Fruit fly (Drosophila melanogaster): Measurements from ENCODE around the gene CG7326.
A peak's percentile ranks its signal among the peaks of the same experiment; 100 is the strongest.

Gene CG7326

dm6 chrX:18834399-18834798 is 29.2 kb downstream of the CG7326 start (continued):
- TF ChIP-seq Blimp-1 (GFP tag; optimal IDR thresholded peaks at IDR 0.05) = peak; percentile 40
- peak; percentile 59 for TF ChIP-seq pdm3 (GFP tag; optimal IDR thresholded peaks at IDR 0.05)
- TF ChIP-seq Gug (GFP tag; IDR thresholded peaks at IDR 0.05) = peak; percentile 37; the same call in 1 of the 2 replicates
- peak; percentile 70 for TF ChIP-seq CG10669 (GFP tag; optimal IDR thresholded peaks at IDR 0.05)
- peak; percentile 35 for TF ChIP-seq net (GFP tag; optimal IDR thresholded peaks at IDR 0.05)
- peak; percentile 34 for TF ChIP-seq Ets21C (GFP tag; optimal IDR thresholded peaks at IDR 0.05)
- peak; percentile 52 for TF ChIP-seq esn (GFP tag; optimal IDR thresholded peaks at IDR 0.05)
- TF ChIP-seq CG4318 (GFP tag; optimal IDR thresholded peaks at IDR 0.05) = no peak
- TF ChIP-seq Eip78C (GFP tag) = peak; percentile 92
- peak; percentile 86 for TF ChIP-seq CG11902 (GFP tag; optimal IDR thresholded peaks at IDR 0.05)
- peak; percentile 72 for TF ChIP-seq lz (GFP tag; optimal IDR thresholded peaks at IDR 0.05)
- TF ChIP-seq Sox102F (GFP tag; optimal IDR thresholded peaks at IDR 0.05) = peak; percentile 24
- TF ChIP-seq OdsH (GFP tag; optimal IDR thresholded peaks at IDR 0.05) = peak; percentile 47
- TF ChIP-seq CG7368 (GFP tag; optimal IDR thresholded peaks at IDR 0.05) = peak; percentile 71
- peak; percentile 51 for TF ChIP-seq Smox (GFP tag; optimal IDR thresholded peaks at IDR 0.05)
- no peak for TF ChIP-seq Hr38 (GFP tag; optimal IDR thresholded peaks at IDR 0.05)
- no peak for TF ChIP-seq CG1621 (tag; optimal IDR thresholded peaks at IDR 0.05)
- TF ChIP-seq fkh (GFP tag; optimal IDR thresholded peaks at IDR 0.05) = no peak
- TF ChIP-seq acj6 (GFP tag; optimal IDR thresholded peaks at IDR 0.05) = peak; percentile 68
- peak; percentile 45; the same call in 1 of the 2 replicates for TF ChIP-seq CG15336 (GFP tag; IDR thresholded peaks at IDR 0.05)
- TF ChIP-seq Sox14 (GFP tag; optimal IDR thresholded peaks at IDR 0.05) = no peak
- peak; percentile 78 for TF ChIP-seq CG3919 (GFP tag; optimal IDR thresholded peaks at IDR 0.05)
- peak; percentile 27 for TF ChIP-seq vri (GFP tag; optimal IDR thresholded peaks at IDR 0.05)
- peak; percentile 76 for TF ChIP-seq CG8319 (GFP tag; optimal IDR thresholded peaks at IDR 0.05)
- 0 out of 3 replicates have a peak, but pooled peaks have one; percentile 17 for TF ChIP-seq CG8119 (GFP tag; IDR thresholded peaks at IDR 0.05)
- peak; percentile 55 for TF ChIP-seq Hr39 (GFP tag; optimal IDR thresholded peaks at IDR 0.05)
- TF ChIP-seq CG34406 (GFP tag; optimal IDR thresholded peaks at IDR 0.05) = peak; percentile 64
- no peak for TF ChIP-seq achi (GFP tag; optimal IDR thresholded peaks at IDR 0.05)

DNA sequence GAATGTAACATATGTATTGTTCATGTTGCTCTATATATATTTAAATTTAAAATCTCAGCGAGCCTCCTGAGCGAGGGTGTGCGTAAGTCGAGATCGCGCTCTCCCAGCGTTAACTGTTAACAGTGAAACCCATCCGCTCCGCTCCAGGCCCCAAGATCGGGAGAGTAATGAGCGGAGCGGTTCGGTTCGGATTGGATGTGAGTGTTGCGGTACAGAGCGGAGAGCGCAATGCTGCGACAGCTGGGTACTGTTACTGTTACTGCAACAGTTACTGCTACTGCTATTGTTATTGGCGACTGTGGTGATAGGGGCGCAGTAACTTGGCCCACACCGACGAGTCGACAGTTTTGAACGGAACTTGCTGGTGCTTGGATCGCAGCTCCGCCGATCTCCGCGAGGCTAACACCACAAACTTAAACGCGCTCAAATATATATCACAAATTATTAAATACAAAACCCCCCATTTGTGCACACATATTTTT is 31.2 kb downstream of the CG7326 start, which contains the start of gene Pvf1:
Gene Pvf1 (plus strand): TSS at position 312 of the 482 bp plus-strand sequence.
- TF ChIP-seq Eip78C (GFP tag) = peak; percentile 78
- peak; percentile 26 for TF ChIP-seq topi (GFP tag; optimal IDR thresholded peaks at IDR 0.05)
- TF ChIP-seq CG31627 (GFP tag; optimal IDR thresholded peaks at IDR 0.05) = no peak
- peak; percentile 18 for TF ChIP-seq Eip75B (GFP tag; optimal IDR thresholded peaks at IDR 0.05)
- no peak for TF ChIP-seq Hr4 (GFP tag; optimal IDR thresholded peaks at IDR 0.05)
- no peak for TF ChIP-seq CG10669 (GFP tag; optimal IDR thresholded peaks at IDR 0.05)
- TF ChIP-seq CG11294 (GFP tag; IDR thresholded peaks at IDR 0.05) = no peak
- TF ChIP-seq ss (GFP tag; optimal IDR thresholded peaks at IDR 0.05) = peak; percentile 30 to 37
- peak; percentile 23 for TF ChIP-seq dsx (GFP tag; optimal IDR thresholded peaks at IDR 0.05; ENCODE audit: poor library complexity, severe bottlenecking)
- TF ChIP-seq OdsH (GFP tag; optimal IDR thresholded peaks at IDR 0.05) = peak; percentile 20
- peak; percentile 32 for TF ChIP-seq CG7368 (GFP tag; optimal IDR thresholded peaks at IDR 0.05)
- TF ChIP-seq Ets21C (GFP tag; optimal IDR thresholded peaks at IDR 0.05) = no peak
- TF ChIP-seq fkh (GFP tag; optimal IDR thresholded peaks at IDR 0.05) = peak; percentile 46
- no peak for TF ChIP-seq CG10631 (GFP tag; optimal IDR thresholded peaks at IDR 0.05)
- no peak for TF ChIP-seq fd59A (GFP tag; optimal IDR thresholded peaks at IDR 0.05)
- peak; percentile 25 for TF ChIP-seq esn (GFP tag; optimal IDR thresholded peaks at IDR 0.05)
- no peak for TF ChIP-seq svp (GFP tag)
- TF ChIP-seq CG8632 (GFP tag; optimal IDR thresholded peaks at IDR 0.05) = no peak
- TF ChIP-seq CG6792 (GFP tag; optimal IDR thresholded peaks at IDR 0.05) = no peak
- TF ChIP-seq eg (GFP tag; IDR thresholded peaks at IDR 0.05) = peak; percentile 54; the same call in 1 of the 3 replicates
- no peak for TF ChIP-seq Eip93F (GFP tag; optimal IDR thresholded peaks at IDR 0.05)
- peak; percentile 10 for TF ChIP-seq Met (GFP tag; optimal IDR thresholded peaks at IDR 0.05)
- TF ChIP-seq lz (GFP tag; optimal IDR thresholded peaks at IDR 0.05) = peak; percentile 25
- peak; percentile 18 for TF ChIP-seq Sox102F (GFP tag; optimal IDR thresholded peaks at IDR 0.05)
- TF ChIP-seq CG6163 (GFP tag; IDR thresholded peaks at IDR 0.05) = peak; percentile 56; the same call in 1 of the 3 replicates
- no peak for TF ChIP-seq Sox15 (GFP tag; optimal IDR thresholded peaks at IDR 0.05)
- TF ChIP-seq CG8119 (GFP tag; IDR thresholded peaks at IDR 0.05) = 0 out of 3 replicates have a peak, but pooled peaks have one; percentile 20
- no peak for TF ChIP-seq CG34406 (GFP tag; optimal IDR thresholded peaks at IDR 0.05)
- peak; percentile 47 for TF ChIP-seq CG3919 (GFP tag; optimal IDR thresholded peaks at IDR 0.05)
- peak; percentile 31 for TF ChIP-seq Smox (GFP tag; optimal IDR thresholded peaks at IDR 0.05)
